Fruit fly (Drosophila melanogaster) whole organism, embryonic: ENCODE data around the gene Gyf.

ENCODE experiments used
- B-H2 ChIP-seq: fragments of 200-800 bp; sonication (Bioruptor generic); optimal IDR thresholded peaks from 2 replicates; lab custom pipeline; 2018; ENCODE audit warnings: missing biosample characterization, mild to moderate bottlenecking, missing genetic modification characterization
- Blimp-1 ChIP-seq: fragments of 200-800 bp; sonication (Bioruptor generic); optimal IDR thresholded peaks from 3 replicates; lab custom pipeline; 2018; ENCODE audit warnings: missing biosample characterization, missing genetic modification characterization, mild to moderate bottlenecking, moderate library complexity, missing genetic modification reagents
- CG10321 ChIP-seq: fragments of 200-800 bp; sonication (Bioruptor generic); IDR thresholded peaks from 2 replicates; pipeline ENCODE4 v1.3.6; 2022; ENCODE audit warnings: missing biosample characterization, missing genetic modification characterization
- CG12104 ChIP-seq: fragments of 200-800 bp; sonication (Bioruptor generic); optimal IDR thresholded peaks from 3 replicates; lab custom pipeline; 2016; ENCODE audit warnings: missing biosample characterization, missing genetic modification characterization
- CG14710 ChIP-seq: fragments of 200-800 bp; sonication (Bioruptor generic); optimal IDR thresholded peaks from 3 replicates; lab custom pipeline; 2019; ENCODE audit warnings: missing biosample characterization, mild to moderate bottlenecking, missing genetic modification characterization, moderate library complexity
- CG15479 ChIP-seq: fragments of 200-800 bp; sonication (Bioruptor generic); optimal IDR thresholded peaks from 3 replicates; lab custom pipeline; 2019; ENCODE audit warnings: missing biosample characterization, mild to moderate bottlenecking, missing genetic modification characterization, moderate library complexity
- CG1602 ChIP-seq: fragments of 200-800 bp; sonication (Bioruptor generic); optimal IDR thresholded peaks from 3 replicates; lab custom pipeline; 2016; ENCODE audit warnings: missing biosample characterization, missing genetic modification characterization
- CG17186 ChIP-seq: fragments of 200-800 bp; sonication (Bioruptor generic); optimal IDR thresholded peaks from 3 replicates; lab custom pipeline; 2017; ENCODE audit warnings: missing biosample characterization, missing genetic modification reagents, missing genetic modification characterization
- CG17385 ChIP-seq: fragments of 200-800 bp; sonication (Bioruptor generic); optimal IDR thresholded peaks from 3 replicates; lab custom pipeline; 2018; ENCODE audit warnings: missing biosample characterization, mild to moderate bottlenecking, missing genetic modification characterization
- CG2199 ChIP-seq: fragments of 200-800 bp; sonication (Bioruptor generic); IDR thresholded peaks from 3 replicates; pipeline ENCODE4 v1.3.6; 2022; ENCODE audit warnings: missing biosample characterization, missing genetic modification characterization
- CG32772 ChIP-seq: fragments of 200-800 bp; sonication (Bioruptor generic); IDR thresholded peaks from 2 replicates; pipeline ENCODE4 v1.3.6; 2022; ENCODE audit warnings: missing biosample characterization, missing genetic modification characterization
- CG33557 ChIP-seq: fragments of 200-800 bp; sonication (Bioruptor generic); optimal IDR thresholded peaks from 2 replicates; lab custom pipeline; 2019; ENCODE audit warnings: missing biosample characterization, mild to moderate bottlenecking, missing genetic modification characterization, moderate library complexity
- CG6654 ChIP-seq: fragments of 200-800 bp; sonication (Bioruptor generic); optimal IDR thresholded peaks from 2 replicates; lab custom pipeline; 2017; ENCODE audit warnings: missing biosample characterization, mild to moderate bottlenecking, missing genetic modification characterization
- Dek ChIP-seq: fragments of 200-800 bp; sonication (Bioruptor generic); optimal IDR thresholded peaks from 3 replicates; lab custom pipeline; 2019; ENCODE audit warnings: missing biosample characterization, mild to moderate bottlenecking, missing genetic modification characterization, moderate library complexity
- Jarid2 ChIP-seq: fragments of 200-800 bp; sonication (Bioruptor generic); optimal IDR thresholded peaks from 3 replicates; lab custom pipeline; 2017; ENCODE audit warnings: mild to moderate bottlenecking, missing biosample characterization, missing genetic modification reagents, missing genetic modification characterization
- Med ChIP-seq: fragments of 200-800 bp; sonication (Bioruptor generic); peaks from one replicate; lab custom pipeline; 2016; ENCODE audit warnings: missing biosample characterization, missing genetic modification characterization, mild to moderate bottlenecking, inconsistent platforms, moderate library complexity
- NC2β ChIP-seq: fragments of 200-800 bp; sonication (Bioruptor generic); optimal IDR thresholded peaks from 2 replicates; lab custom pipeline; 2016; ENCODE audit warnings: missing biosample characterization, missing genetic modification characterization
- Nf-YA ChIP-seq: fragments of 200-800 bp; sonication (Bioruptor generic); IDR thresholded peaks from 2 replicates; pipeline ENCODE4 v1.3.6; 2022; ENCODE audit warnings: missing biosample characterization, missing genetic modification characterization
- Nf-YB ChIP-seq: fragments of 200-800 bp; sonication (Bioruptor generic); optimal IDR thresholded peaks from 3 replicates; lab custom pipeline; 2019; ENCODE audit warnings: missing biosample characterization, mild to moderate bottlenecking, missing genetic modification characterization, moderate library complexity
- Nf-YC ChIP-seq: fragments of 200-800 bp; optimal IDR thresholded peaks from 3 replicates; lab custom pipeline; 2019; ENCODE audit warnings: missing biosample characterization, mild to moderate bottlenecking, missing genetic modification characterization, moderate library complexity
- PHDP ChIP-seq: fragments of 200-800 bp; sonication (Bioruptor generic); optimal IDR thresholded peaks from 3 replicates; lab custom pipeline; 2018; ENCODE audit warnings: missing biosample characterization, mild to moderate bottlenecking, missing genetic modification characterization, moderate library complexity
- Ravus ChIP-seq: fragments of 200-800 bp; sonication (Bioruptor generic); IDR thresholded peaks from 2 replicates; pipeline ENCODE4 v1.3.6; 2022; ENCODE audit warnings: missing biosample characterization, missing genetic modification characterization
- Stat92E ChIP-seq, 3 experiments: fragments of >200 bp in 2 of 3; fragments of 200-800 bp in 1 of 3; sonication (Bioruptor generic) in 1 of 3; optimal IDR thresholded peaks; 2 replicates each; lab custom pipeline; 2017 to 2019; ENCODE audit warnings: missing biosample characterization in 3 of 3, missing genetic modification characterization in 3 of 3, mild to moderate bottlenecking in 1 of 3, moderate library complexity in 1 of 3
- ash1 ChIP-seq: fragments of 200-800 bp; sonication (Bioruptor generic); optimal IDR thresholded peaks from 2 replicates; lab custom pipeline; 2018; ENCODE audit warnings: missing biosample characterization, mild to moderate bottlenecking, missing genetic modification characterization
- dm ChIP-seq: fragments of 200-800 bp; sonication (Bioruptor generic); optimal IDR thresholded peaks from 3 replicates; lab custom pipeline; 2016; ENCODE audit warnings: missing biosample characterization, missing genetic modification characterization
- ems ChIP-seq: fragments of 200-800 bp; sonication (Bioruptor generic); optimal IDR thresholded peaks from 3 replicates; lab custom pipeline; 2016; ENCODE audit warnings: missing biosample characterization, missing genetic modification characterization
- hth ChIP-seq: fragments of >200 bp; optimal IDR thresholded peaks from 2 replicates; lab custom pipeline; 2017; ENCODE audit warnings: inconsistent platforms
- ind ChIP-seq: fragments of 200-800 bp; sonication (Bioruptor generic); optimal IDR thresholded peaks from 3 replicates; lab custom pipeline; 2016; ENCODE audit warnings: missing biosample characterization, missing genetic modification characterization
- jing ChIP-seq: fragments of 200-800 bp; sonication (Bioruptor generic); optimal IDR thresholded peaks from 2 replicates; lab custom pipeline; 2018; ENCODE audit warnings: missing biosample characterization, mild to moderate bottlenecking, missing genetic modification characterization
- nmo ChIP-seq: fragments of 200-800 bp; sonication (Bioruptor generic); optimal IDR thresholded peaks from 2 replicates; lab custom pipeline; 2018; ENCODE audit warnings: missing biosample characterization, mild to moderate bottlenecking, missing genetic modification characterization, moderate library complexity
- org-1 ChIP-seq: fragments of 200-800 bp; sonication (Bioruptor generic); optimal IDR thresholded peaks from 2 replicates; lab custom pipeline; 2017; ENCODE audit warnings: missing biosample characterization, missing genetic modification characterization
- pros ChIP-seq: fragments of 200-800 bp; sonication (Bioruptor generic); optimal IDR thresholded peaks from 3 replicates; lab custom pipeline; 2019; ENCODE audit warnings: missing biosample characterization, mild to moderate bottlenecking, missing genetic modification characterization, moderate library complexity
- sens ChIP-seq: fragments of 200-800 bp; sonication (Bioruptor generic); peaks from one replicate; lab custom pipeline; 2016; ENCODE audit warnings: missing biosample characterization, missing genetic modification characterization
- tll ChIP-seq, 2 experiments: fragments of 200-800 bp in 1 of 2; fragments of >200 bp in 1 of 2; sonication (Bioruptor generic) in 1 of 2; optimal IDR thresholded peaks; 2 replicates each; lab custom pipeline; 2017 to 2019; ENCODE audit warnings: missing biosample characterization in 2 of 2, missing genetic modification characterization in 2 of 2, mild to moderate bottlenecking in 1 of 2, moderate library complexity in 1 of 2
- zen ChIP-seq: fragments of 200-800 bp; sonication (Bioruptor generic); optimal IDR thresholded peaks from 3 replicates; lab custom pipeline; 2018; ENCODE audit warnings: missing biosample characterization, mild to moderate bottlenecking, missing genetic modification characterization, moderate library complexity

The Gyf gene

dm6 chr4:851131-851530, 15.7 kb downstream of the Gyf start (continued):
- no peak for TF ChIP-seq Stat92E (GFP tag; optimal IDR thresholded peaks at IDR 0.05; lab: Kevin White, UChicago)
- TF ChIP-seq CG33557 (GFP tag; lab: Kevin White, UChicago), result no peak
- TF ChIP-seq B-H2 (GFP tag; lab: Kevin White, UChicago), result no peak
- TF ChIP-seq nmo, result no peak
- TF ChIP-seq sens, result peak; percentile 19
- TF ChIP-seq pros (GFP tag; lab: Kevin White, UChicago), result peak; percentile 68
- TF ChIP-seq CG17385 (GFP tag; lab: Kevin White, UChicago), result peak; percentile 6
- no peak for TF ChIP-seq CG32772
- no peak for TF ChIP-seq org-1 (GFP tag; lab: Kevin White, UChicago)
- TF ChIP-seq CG12104 (GFP tag; lab: Kevin White, UChicago), result no peak
- TF ChIP-seq Ravus (GFP tag; lab: Robert Waterston, UW), result no peak

dm6 chr4:846092-846491, 20.7 kb downstream of the Gyf start:
- no peak for TF ChIP-seq dm (GFP tag; lab: Kevin White, UChicago)
- TF ChIP-seq CG17186 (GFP tag; lab: Kevin White, UChicago), result no peak
- peak in 1 of 2 experiments; percentile 71 for TF ChIP-seq tll (GFP tag; optimal IDR thresholded peaks at IDR 0.05; lab: Kevin White, UChicago)
- TF ChIP-seq Blimp-1 (GFP tag; lab: Kevin White, UChicago), result no peak
- TF ChIP-seq hth (lab: Kevin White, UChicago), result no peak
- TF ChIP-seq PHDP (tag; lab: Kevin White, UChicago), result no peak
- TF ChIP-seq ems (GFP tag; lab: Kevin White, UChicago), result no peak
- no peak for TF ChIP-seq CG14710 (tag; lab: Kevin White, UChicago)
- TF ChIP-seq ind (GFP tag; lab: Kevin White, UChicago), result no peak
- no peak for TF ChIP-seq CG6654 (GFP tag; lab: Kevin White, UChicago)
- TF ChIP-seq CG15479, result peak; percentile 75
- TF ChIP-seq, all 482 proteins: peak for 2

- peak; percentile 44 for TF ChIP-seq Med (GFP tag; lab: Kevin White, UChicago)
- peak; percentile 35 for TF ChIP-seq jing (GFP tag; lab: Kevin White, UChicago)
- peak; percentile 49 for TF ChIP-seq Jarid2 (GFP tag; lab: Kevin White, UChicago)
- peak; percentile 43 for TF ChIP-seq zen (tag; lab: Kevin White, UChicago)
- TF ChIP-seq Nf-YC (tag; lab: Kevin White, UChicago), result peak; percentile 99
- TF ChIP-seq NC2β, result no peak
- peak; percentile 19 for TF ChIP-seq ash1 (GFP tag; lab: Kevin White, UChicago)
- peak; percentile 99 for TF ChIP-seq Nf-YB (GFP tag; lab: Kevin White, UChicago)
- peak; percentile 90; the same call in 1 of the 2 replicates for TF ChIP-seq CG10321
- TF ChIP-seq Nf-YA (GFP tag; lab: Robert Waterston, UW), result peak; percentile 71; the same call in 1 of the 2 replicates
- TF ChIP-seq CG2199 (GFP tag; lab: Robert Waterston, UW), result peak; percentile 86; the same call in 1 of the 3 replicates
- no peak for TF ChIP-seq CG1602
- TF ChIP-seq Dek (tag; lab: Kevin White, UChicago), result no peak
These were observed 22.4 kb downstream of the Gyf start, which contains the start of gene fd102C for dm6 chr4:844468-844867. TSS of gene fd102C (minus strand) at chr4:844529.
